Worm (Caenorhabditis elegans) whole organism, L2 larva: Measurements from ENCODE around the gene C08G5.6.

Source experiments
- F13H6.1 ChIP-seq: sonication (generic microtip); optimal IDR thresholded peaks from 2 replicates; lab custom pipeline; 2016; ENCODE audit warnings: missing genetic modification characterization, missing compliant biosample characterization
- R02D3.7 ChIP-seq: fragments of 150-350 bp; optimal IDR thresholded peaks from 2 replicates; lab custom pipeline; 2014; ENCODE audit warnings: missing biosample characterization, missing genetic modification characterization
- aly-2 ChIP-seq: fragments of 150-350 bp; optimal IDR thresholded peaks from 2 replicates; lab custom pipeline; 2014; ENCODE audit warnings: missing biosample characterization, missing genetic modification characterization
- blmp-1 ChIP-seq: sonication (generic microtip); optimal IDR thresholded peaks from 2 replicates; lab custom pipeline; 2017; ENCODE audit warnings: missing genetic modification characterization, mild to moderate bottlenecking, missing compliant biosample characterization, antibody characterized with exemption, moderate library complexity; ENCODE audit not compliant: insufficient read depth
- ceh-16 ChIP-seq: fragments of 150-350 bp; optimal IDR thresholded peaks from 2 replicates; lab custom pipeline; 2014; ENCODE audit warnings: missing biosample characterization, missing genetic modification characterization
- ceh-82 ChIP-seq: fragments of 150-350 bp; optimal IDR thresholded peaks from 2 replicates; lab custom pipeline; 2014; ENCODE audit warnings: missing biosample characterization, missing genetic modification characterization
- crh-2 ChIP-seq: sonication (generic microtip); optimal IDR thresholded peaks from 2 replicates; lab custom pipeline; 2017; ENCODE audit warnings: missing biosample characterization, missing genetic modification characterization
- dmd-4 ChIP-seq: sonication (generic microtip); optimal IDR thresholded peaks from 2 replicates; lab custom pipeline; 2017; ENCODE audit warnings: missing biosample characterization, missing genetic modification characterization
- egl-27 ChIP-seq: sonication (generic microtip); optimal IDR thresholded peaks from 3 replicates; lab custom pipeline; 2017; ENCODE audit warnings: missing biosample characterization, missing genetic modification reagents, missing genetic modification characterization
- elt-1 ChIP-seq: fragments of 150-350 bp; optimal IDR thresholded peaks from 2 replicates; lab custom pipeline; 2014; ENCODE audit warnings: missing biosample characterization, missing genetic modification characterization
- elt-3 ChIP-seq: sonication (generic microtip); optimal IDR thresholded peaks from 2 replicates; lab custom pipeline; 2017; ENCODE audit warnings: missing biosample characterization, missing genetic modification characterization
- fos-1 ChIP-seq: fragments of 150-350 bp; optimal IDR thresholded peaks from 2 replicates; lab custom pipeline; 2014; ENCODE audit warnings: missing biosample characterization, missing genetic modification characterization
- gmeb-1 ChIP-seq: fragments of 150-350 bp; optimal IDR thresholded peaks from 2 replicates; lab custom pipeline; 2014; ENCODE audit warnings: missing biosample characterization, missing genetic modification characterization
- lin-39 ChIP-seq: fragments of 150-350 bp; optimal IDR thresholded peaks from 2 replicates; lab custom pipeline; 2014; ENCODE audit warnings: missing biosample characterization, missing genetic modification reagents, missing genetic modification characterization
- lsy-2 ChIP-seq, 2 experiments: fragments of 150-350 bp in 1 of 2; sonication (generic microtip) in 1 of 2; optimal IDR thresholded peaks; 2 replicates each; lab custom pipeline; 2014 to 2017; ENCODE audit warnings: missing biosample characterization in 2 of 2, missing genetic modification characterization in 2 of 2
- mab-5 ChIP-seq: fragments of 150-350 bp; optimal IDR thresholded peaks from 2 replicates; lab custom pipeline; 2014; ENCODE audit warnings: missing biosample characterization, missing genetic modification characterization
- mbf-1 ChIP-seq: sonication (generic microtip); optimal IDR thresholded peaks from 2 replicates; lab custom pipeline; 2017; ENCODE audit warnings: missing biosample characterization, missing genetic modification characterization
- mdl-1 ChIP-seq, 2 experiments: fragments of 150-350 bp in 1 of 2; sonication (generic microtip) in 1 of 2; optimal IDR thresholded peaks; 2 replicates each; lab custom pipeline; 2017; ENCODE audit warnings: missing biosample characterization in 2 of 2, missing genetic modification characterization in 2 of 2
- nhr-129 ChIP-seq: fragments of 150-350 bp; optimal IDR thresholded peaks from 2 replicates; lab custom pipeline; 2014; ENCODE audit warnings: missing biosample characterization, missing genetic modification characterization
- nhr-21 ChIP-seq: fragments of 150-350 bp; optimal IDR thresholded peaks from 2 replicates; lab custom pipeline; 2014; ENCODE audit warnings: missing biosample characterization, missing genetic modification characterization
- nhr-237 ChIP-seq: fragments of 150-350 bp; optimal IDR thresholded peaks from 2 replicates; lab custom pipeline; 2014; ENCODE audit warnings: missing biosample characterization, missing genetic modification characterization
- nhr-25 ChIP-seq: fragments of 150-350 bp; sonication (generic microtip); optimal IDR thresholded peaks from 3 replicates; lab custom pipeline; 2014; ENCODE audit warnings: missing biosample characterization, missing genetic modification characterization
- nhr-6 ChIP-seq: fragments of 150-350 bp; optimal IDR thresholded peaks from 2 replicates; lab custom pipeline; 2014; ENCODE audit warnings: missing biosample characterization, missing genetic modification characterization
- nhr-77 ChIP-seq: fragments of 150-350 bp; optimal IDR thresholded peaks from 2 replicates; lab custom pipeline; 2014; ENCODE audit warnings: missing biosample characterization, missing genetic modification characterization
- sem-4 ChIP-seq: fragments of 150-350 bp; optimal IDR thresholded peaks from 2 replicates; lab custom pipeline; 2014; ENCODE audit warnings: missing biosample characterization, missing genetic modification reagents, missing genetic modification characterization
- skn-1 ChIP-seq: sonication (generic microtip); optimal IDR thresholded peaks from 2 replicates; lab custom pipeline; 2017; ENCODE audit warnings: missing biosample characterization, missing genetic modification characterization
- sma-3 ChIP-seq: sonication (generic microtip); optimal IDR thresholded peaks from 2 replicates; lab custom pipeline; 2016; ENCODE audit warnings: missing genetic modification reagents, missing genetic modification characterization, missing compliant biosample characterization
- sma-9 ChIP-seq, 2 experiments: fragments of 150-350 bp in 1 of 2; sonication (generic microtip) in 1 of 2; optimal IDR thresholded peaks; 2 replicates each; lab custom pipeline; 2014 to 2016; ENCODE audit warnings: missing genetic modification characterization in 2 of 2, mild to moderate bottlenecking in 1 of 2, missing biosample characterization in 1 of 2, missing compliant biosample characterization in 1 of 2, missing genetic modification reagents in 1 of 2, moderate library complexity in 1 of 2
- snpc-4 ChIP-seq: fragments of 150-350 bp; optimal IDR thresholded peaks from 2 replicates; lab custom pipeline; 2014; ENCODE audit warnings: missing biosample characterization, missing genetic modification characterization
- unc-39 ChIP-seq: fragments of 150-350 bp; optimal IDR thresholded peaks from 2 replicates; lab custom pipeline; 2014; ENCODE audit warnings: missing biosample characterization, missing genetic modification characterization
- unc-55 ChIP-seq: fragments of 150-350 bp; sonication (generic microtip); optimal IDR thresholded peaks from 3 replicates; lab custom pipeline; 2014; ENCODE audit warnings: missing biosample characterization, missing genetic modification reagents, missing genetic modification characterization
- ztf-11 ChIP-seq: sonication (generic microtip); optimal IDR thresholded peaks from 2 replicates; lab custom pipeline; 2017; ENCODE audit warnings: missing biosample characterization, missing genetic modification characterization
- ztf-4 ChIP-seq: fragments of 150-350 bp; optimal IDR thresholded peaks from 2 replicates; lab custom pipeline; 2014; ENCODE audit warnings: missing biosample characterization, missing genetic modification characterization

The C08G5.6 gene

ce11 chrII:764385-764784 is 6.0 kb upstream of the C08G5.6 start:
- peak; percentile 67 for TF ChIP-seq fos-1 (tag; lab: Kevin White, UChicago)
- TF ChIP-seq aly-2 (tag; lab: Kevin White, UChicago) = no peak

ce11 chrII:765219-765618 is 5.1 kb upstream of the C08G5.6 start, which contains the start of gene C08G5.7:
C08G5.7 (minus strand) TSS chrII:765319.
- TF ChIP-seq sem-4 (tag; lab: Kevin White, UChicago) (no peak), ztf-4 (tag; lab: Kevin White, UChicago) (no peak), ceh-16 (no peak), sma-3 (no peak), lsy-2 (tag; optimal IDR thresholded peaks at IDR 0.05; lab: Kevin White, UChicago) (no peak), elt-3 (tag; lab: Kevin White, UChicago) (no peak), sma-9 (GFP tag; optimal IDR thresholded peaks at IDR 0.05; lab: Kevin White, UChicago) (no peak), sma-9 (tag; optimal IDR thresholded peaks at IDR 0.05; lab: Kevin White, UChicago) (no peak), dmd-4 (tag; lab: Kevin White, UChicago) (no peak), nhr-237 (tag; lab: Kevin White, UChicago) (no peak), blmp-1 (tag; lab: Kevin White, UChicago) (no peak), gmeb-1 (no peak), fos-1 (tag; lab: Kevin White, UChicago) (no peak), R02D3.7 (tag; lab: Kevin White, UChicago) (no peak), mdl-1 (tag; optimal IDR thresholded peaks at IDR 0.05; lab: Kevin White, UChicago) (no peak), unc-39 (tag; lab: Kevin White, UChicago) (no peak), nhr-21 (no peak), mab-5 (tag; lab: Kevin White, UChicago) (no peak), unc-55 (GFP tag; lab: Kevin White, UChicago) (no peak)

ce11 chrII:769250-769649 is 1.1 kb upstream of the C08G5.6 start:
- TF ChIP-seq mdl-1 (tag; optimal IDR thresholded peaks at IDR 0.05; lab: Kevin White, UChicago) (no peak), sma-3 (no peak), unc-55 (GFP tag; lab: Kevin White, UChicago) (no peak), ceh-82 (tag; lab: Kevin White, UChicago) (no peak), ceh-16 (no peak), elt-3 (tag; lab: Kevin White, UChicago) (no peak), snpc-4 (tag; lab: Kevin White, UChicago) (no peak), nhr-129 (tag; lab: Kevin White, UChicago) (no peak), ztf-11 (no peak), blmp-1 (tag; lab: Kevin White, UChicago) (no peak), nhr-6 (tag; lab: Kevin White, UChicago) (no peak), elt-1 (tag; lab: Kevin White, UChicago) (no peak), nhr-25 (no peak), F13H6.1 (tag; lab: Kevin White, UChicago) (no peak), lin-39 (tag; lab: Kevin White, UChicago) (no peak), gmeb-1 (no peak), mbf-1 (tag; lab: Kevin White, UChicago) (no peak), nhr-237 (tag; lab: Kevin White, UChicago) (no peak), egl-27 (tag; lab: Kevin White, UChicago) (no peak)

DNA sequence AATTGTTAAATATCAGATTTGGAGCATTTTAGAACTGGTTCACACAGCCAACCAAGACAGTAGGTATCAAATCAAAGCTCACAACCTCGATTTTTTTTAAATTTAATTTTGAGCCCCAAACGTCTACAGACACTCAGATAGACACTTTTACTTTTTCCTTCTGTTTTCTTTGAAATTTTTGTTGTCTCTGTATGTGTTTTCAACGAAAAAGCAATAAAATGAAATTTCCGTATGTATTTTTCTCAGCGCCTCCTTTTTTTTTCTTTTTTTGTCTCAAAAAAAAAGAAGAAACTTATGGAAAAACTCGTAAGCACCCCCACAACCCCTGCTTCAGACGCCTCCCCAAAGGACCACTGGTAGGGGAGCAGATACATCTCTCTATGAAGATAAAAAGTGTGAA is 3.5 kb downstream of the C08G5.6 start:
- TF ChIP-seq elt-1 (tag; lab: Kevin White, UChicago) (no peak), lsy-2 (tag; optimal IDR thresholded peaks at IDR 0.05; lab: Kevin White, UChicago) (no peak), skn-1 (tag; lab: Kevin White, UChicago) (no peak)

DNA sequence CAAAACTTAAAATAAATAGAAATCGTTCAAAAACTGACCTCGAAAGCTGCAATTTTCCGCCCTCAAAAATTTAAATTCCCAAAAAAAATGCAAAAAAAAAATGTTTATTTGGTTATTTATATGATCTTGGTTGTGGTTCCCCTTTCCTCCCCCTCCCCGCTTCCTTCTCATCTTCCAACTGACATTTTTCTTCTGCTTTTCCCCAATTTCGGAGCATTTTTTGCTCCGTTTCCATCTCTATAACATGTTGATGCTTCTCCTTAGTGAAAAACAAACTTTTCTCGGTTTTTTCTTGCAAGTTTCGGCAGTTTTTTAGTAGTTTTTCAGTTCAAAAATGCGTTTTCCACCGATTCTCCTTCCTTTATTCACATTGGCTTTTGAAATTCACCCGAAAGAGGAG is 4.7 kb downstream of the C08G5.6 start, which contains the start of gene Y39F10A.1:
Y39F10A.1 (plus strand) TSS at position 301 of the 400 bp plus-strand sequence.
- no peak for TF ChIP-seq nhr-77 (tag; lab: Kevin White, UChicago)
- TF ChIP-seq ceh-82 (tag; lab: Kevin White, UChicago) = no peak
- no peak for TF ChIP-seq R02D3.7 (tag; lab: Kevin White, UChicago)

DNA sequence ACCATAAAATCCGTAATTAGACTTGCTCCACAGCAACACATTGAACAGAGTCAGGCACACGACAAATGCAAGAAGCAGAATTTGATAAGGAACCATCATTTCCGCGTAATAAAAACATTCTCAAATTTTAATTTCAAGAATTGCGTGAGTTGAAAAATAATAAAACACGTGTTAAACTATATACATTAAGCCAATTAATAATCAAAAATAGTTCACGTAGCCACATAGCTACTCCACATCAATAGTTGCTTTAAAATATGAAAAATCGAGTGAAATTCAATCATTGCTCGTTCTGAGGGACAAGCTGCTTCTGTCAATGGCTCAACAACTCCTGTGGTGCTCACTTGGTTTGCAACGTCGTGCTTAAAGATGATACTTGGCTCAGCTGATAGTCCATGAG is 12.6 kb downstream of the C08G5.6 start, which contains the start of gene Y39F10A.3:
Y39F10A.3 (minus strand) TSS at position 101 of the 400 bp plus-strand sequence.
- TF ChIP-seq ceh-16 (no peak), crh-2 (tag; lab: Kevin White, UChicago) (no peak)
